Worm (Caenorhabditis elegans) whole organism, L4/young adult: ENCODE measurements around the gene clec-185.

Experiments
- W03F9.2 ChIP-seq: fragments of 150-350 bp; optimal IDR thresholded peaks from 2 replicates; lab custom pipeline; 2014; ENCODE audit warnings: missing biosample characterization, missing genetic modification characterization
- dao-5 ChIP-seq: sonication (generic microtip); optimal IDR thresholded peaks from 2 replicates; lab custom pipeline; 2016; ENCODE audit warnings: missing genotype, missing genetic modification characterization, moderate library complexity, missing compliant biosample characterization
- him-1 ChIP-seq: sonication (generic microtip); optimal IDR thresholded peaks from 2 replicates; lab custom pipeline; 2016; ENCODE audit warnings: missing genotype, missing genetic modification reagents, missing genetic modification characterization, missing compliant biosample characterization

clec-185 gene

DNA sequence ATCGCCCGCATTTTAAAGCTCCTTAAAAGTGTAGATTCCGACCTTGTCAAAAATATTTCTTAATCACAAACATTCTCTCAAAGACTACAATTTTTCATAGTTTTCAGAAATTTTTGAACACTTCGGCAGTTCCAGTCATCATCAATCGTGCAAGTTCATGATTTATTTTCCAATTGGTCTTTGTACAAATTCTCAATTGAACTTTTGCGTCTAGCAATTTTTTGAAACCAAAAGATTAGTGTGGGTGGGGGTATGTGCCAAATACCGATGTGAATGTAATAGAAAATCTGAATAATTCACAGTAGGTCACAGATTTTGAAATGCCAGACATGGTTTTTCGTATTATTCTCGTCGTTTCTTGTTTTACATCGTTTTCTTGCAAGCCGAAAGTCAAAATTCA lies at the start of gene clec-185:
Gene clec-185 (plus strand): TSS at position 301 of the 400 bp plus-strand sequence.
- TF ChIP-seq him-1 (no peak), W03F9.2 (no peak), dao-5 (tag; lab: Kevin White, UChicago) (no peak)

ce11 chrIV:12389951-12390350 lies 48.5 kb upstream of the clec-185 start, which contains the start of gene spe-45:
spe-45 (minus strand) TSS chrIV:12390095.
- no peak for TF ChIP-seq dao-5 (tag; lab: Kevin White, UChicago)
- no peak for TF ChIP-seq W03F9.2
- TF ChIP-seq him-1 = no peak

- TF ChIP-seq dao-5 (tag; lab: Kevin White, UChicago) (no peak), W03F9.2 (peak; percentile 94), him-1 (peak; percentile 87)
These were observed 47.3 kb upstream of the clec-185 start, which contains the start of the genes rps-23 and dpm-3 for ce11 chrIV:12391003-12391637. rps-23 (minus strand) TSS chrIV:12391053. dpm-3 (plus strand) TSS chrIV:12391587.

DNA sequence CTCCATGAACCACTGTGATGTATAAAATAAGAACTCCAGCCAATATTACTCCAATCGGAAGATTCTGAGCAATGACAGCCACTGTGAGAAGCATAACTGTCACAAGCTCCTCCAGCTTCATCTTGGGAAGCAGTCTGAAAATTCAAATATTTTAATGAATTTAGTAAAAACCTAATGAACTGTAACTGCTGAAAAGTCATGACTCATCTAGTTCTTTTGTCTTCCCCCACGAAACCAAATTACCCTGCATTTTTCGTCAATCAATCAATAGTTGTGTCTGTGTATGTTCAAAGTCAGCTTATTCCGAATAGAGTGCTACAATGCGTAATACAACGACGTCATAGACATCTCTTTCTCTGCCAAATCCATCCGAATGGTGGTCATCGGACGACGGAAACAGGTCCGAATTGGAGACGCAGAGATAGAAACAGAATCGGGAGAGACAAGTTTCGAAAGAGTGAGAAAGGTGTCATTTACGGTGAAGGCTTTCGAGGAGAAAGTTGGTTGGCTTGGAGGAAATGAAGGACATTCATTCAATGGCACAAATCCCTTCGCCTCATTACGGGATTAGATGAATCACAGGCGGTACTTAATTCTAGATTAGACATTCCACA lies 41.7 kb upstream of the clec-185 start:
- no peak for TF ChIP-seq dao-5 (tag; lab: Kevin White, UChicago)

- TF ChIP-seq W03F9.2 = no peak
- TF ChIP-seq dao-5 (tag; lab: Kevin White, UChicago) = no peak
- TF ChIP-seq him-1 = no peak
These were observed 40.0 kb upstream of the clec-185 start, which contains the start of gene acs-20 for ce11 chrIV:12398437-12398836. acs-20 (minus strand) TSS chrIV:12398706.

DNA sequence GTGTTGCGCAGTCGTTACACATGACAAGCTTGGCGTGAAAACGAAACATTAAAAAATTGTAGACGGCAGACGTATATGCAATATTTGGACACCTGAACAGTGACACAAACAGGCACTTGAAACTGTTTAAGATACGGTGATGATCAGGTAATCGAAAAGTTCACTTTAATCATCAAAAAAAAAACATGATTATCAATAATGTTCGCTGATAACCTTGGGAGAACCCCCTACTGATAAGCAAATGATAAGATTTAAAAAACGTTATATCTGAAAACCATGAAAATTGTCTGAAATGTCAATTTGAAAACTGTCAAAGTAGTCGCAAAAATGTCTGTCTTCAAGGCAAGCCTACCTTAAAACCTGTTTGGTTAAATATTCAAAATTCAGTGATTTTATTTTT lies 38.5 kb upstream of the clec-185 start:
- TF ChIP-seq him-1 = no peak
- TF ChIP-seq dao-5 (tag; lab: Kevin White, UChicago) = no peak
- TF ChIP-seq W03F9.2 = no peak

DNA sequence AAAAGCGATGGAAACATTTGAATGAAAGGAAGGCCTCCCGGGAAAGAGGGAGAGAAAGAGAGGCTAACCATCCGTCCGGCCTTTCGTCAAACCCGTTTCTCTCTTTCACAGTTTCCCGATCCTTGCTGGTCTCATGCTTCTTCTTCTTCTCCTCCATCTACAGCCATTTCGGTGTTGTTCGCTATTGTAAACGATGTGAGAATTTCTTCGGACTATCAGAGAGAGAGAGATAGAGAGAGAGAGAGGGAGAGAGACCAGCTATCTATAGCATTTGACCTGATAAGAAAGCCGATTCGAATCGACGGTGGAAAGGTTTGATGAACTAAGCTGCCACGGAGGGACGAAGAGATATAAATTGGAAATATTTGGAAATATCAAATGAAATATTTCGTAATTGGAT lies 35.0 kb upstream of the clec-185 start:
- TF ChIP-seq W03F9.2 (no peak), him-1 (no peak), dao-5 (tag; lab: Kevin White, UChicago) (no peak)

- TF ChIP-seq W03F9.2 (peak; percentile 94), him-1 (no peak)
These were observed 34.3 kb upstream of the clec-185 start, which contains the start of gene gex-3 for ce11 chrIV:12404137-12404536. gex-3 (plus strand) TSS chrIV:12404431.

DNA sequence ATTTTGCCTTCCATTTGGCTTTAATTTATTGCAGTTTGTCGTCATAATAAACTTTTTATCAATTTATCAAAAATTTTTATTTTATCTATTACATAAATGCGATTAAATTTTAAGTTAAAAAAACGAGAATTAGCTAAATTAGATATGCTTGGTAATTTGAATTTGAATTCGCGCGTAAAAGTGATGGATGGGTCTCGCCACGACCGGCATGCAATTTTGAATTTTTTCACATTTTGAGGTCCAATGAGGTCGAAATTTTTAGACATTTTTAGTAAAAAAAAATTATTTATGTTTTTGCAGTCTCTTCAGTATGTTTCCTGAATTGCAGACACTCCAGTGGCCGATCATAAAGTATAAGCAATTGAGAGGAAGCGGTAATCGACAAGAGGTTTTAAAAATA lies 29.8 kb upstream of the clec-185 start, which contains the start of gene dsb-1:
Gene dsb-1 (plus strand): TSS at position 301 of the 400 bp plus-strand sequence.
- TF ChIP-seq him-1 (no peak), dao-5 (tag; lab: Kevin White, UChicago) (no peak), W03F9.2 (no peak)

DNA sequence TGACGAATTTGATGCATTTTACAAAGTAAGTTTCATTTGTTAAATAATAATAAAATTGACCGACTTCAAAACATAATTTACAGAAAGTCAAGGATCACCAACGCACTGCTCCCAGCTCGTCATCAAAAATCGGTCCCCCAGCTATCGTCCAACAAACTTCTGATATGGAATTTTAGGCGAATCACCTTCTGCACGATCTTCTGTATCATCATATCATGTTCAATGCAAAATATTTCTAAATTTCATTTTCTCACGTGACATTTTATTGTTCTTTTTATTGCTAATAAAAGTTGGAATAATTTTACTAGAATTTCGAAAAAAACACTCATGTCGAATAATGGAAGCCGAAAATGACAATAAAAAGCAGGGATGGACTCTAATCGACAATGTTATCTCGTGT lies 28.3 kb upstream of the clec-185 start, which contains the start of gene acl-13:
Gene acl-13 (plus strand): TSS at position 301 of the 400 bp plus-strand sequence.
- TF ChIP-seq him-1 (no peak), dao-5 (tag; lab: Kevin White, UChicago) (no peak), W03F9.2 (no peak)

DNA sequence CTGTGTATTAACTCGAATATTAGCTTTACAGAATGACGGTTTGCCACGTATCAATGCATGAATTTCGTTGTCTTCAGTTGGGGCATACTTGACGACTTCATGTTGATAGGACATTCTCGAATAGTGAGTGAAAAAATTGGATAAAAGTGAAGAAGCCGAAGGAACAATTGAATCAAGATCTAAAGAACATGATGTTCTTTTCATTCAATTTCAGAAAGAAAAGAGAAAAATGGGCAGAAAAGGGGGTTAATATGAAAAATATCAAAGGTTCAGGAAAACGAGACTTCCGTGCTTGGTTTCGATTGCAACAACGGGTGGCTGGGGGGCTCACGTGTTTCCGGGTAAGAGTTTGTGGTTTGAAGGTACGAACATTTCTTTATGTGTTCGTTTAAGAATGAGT lies 23.9 kb upstream of the clec-185 start:
- TF ChIP-seq dao-5 (tag; lab: Kevin White, UChicago) = no peak
- TF ChIP-seq him-1 = no peak
- TF ChIP-seq W03F9.2 = no peak

DNA sequence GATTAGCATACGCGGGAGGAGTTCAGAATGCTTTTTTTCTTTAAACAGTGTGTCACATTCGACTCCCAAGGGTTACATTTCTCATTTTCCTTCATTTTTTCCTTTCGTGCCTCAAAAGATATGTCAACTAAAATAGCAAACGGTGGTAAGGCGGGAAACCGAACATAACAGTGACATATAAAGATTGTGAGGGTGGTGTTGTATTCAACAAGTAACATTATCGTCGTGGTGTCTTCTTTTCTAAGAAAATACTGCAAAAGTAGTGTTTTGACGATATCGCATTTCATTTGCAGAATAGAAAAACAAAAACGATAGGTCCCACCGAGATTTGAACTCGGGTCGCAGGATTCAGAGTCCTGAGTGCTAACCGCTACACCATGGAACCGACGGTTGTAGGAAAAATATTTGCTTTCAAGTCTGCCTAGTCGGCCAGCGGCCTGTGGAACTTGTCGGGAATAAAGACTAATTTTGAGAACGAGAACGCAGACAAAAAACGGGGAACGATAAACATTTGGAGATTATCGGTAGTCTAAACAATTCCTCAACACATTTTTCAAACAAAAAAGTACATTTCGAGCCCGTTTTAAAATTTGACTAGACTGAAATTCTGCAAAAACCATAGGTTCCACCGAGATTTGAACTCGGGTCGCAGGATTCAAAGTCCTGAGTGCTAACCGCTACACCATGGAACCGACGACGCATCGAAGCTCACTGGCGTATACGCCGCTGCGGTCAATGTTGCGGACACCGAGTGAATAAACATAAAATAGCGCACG lies 21.6 kb upstream of the clec-185 start:
- TF ChIP-seq W03F9.2 = no peak
- TF ChIP-seq him-1 = no peak
- no peak for TF ChIP-seq dao-5 (tag; lab: Kevin White, UChicago)

DNA sequence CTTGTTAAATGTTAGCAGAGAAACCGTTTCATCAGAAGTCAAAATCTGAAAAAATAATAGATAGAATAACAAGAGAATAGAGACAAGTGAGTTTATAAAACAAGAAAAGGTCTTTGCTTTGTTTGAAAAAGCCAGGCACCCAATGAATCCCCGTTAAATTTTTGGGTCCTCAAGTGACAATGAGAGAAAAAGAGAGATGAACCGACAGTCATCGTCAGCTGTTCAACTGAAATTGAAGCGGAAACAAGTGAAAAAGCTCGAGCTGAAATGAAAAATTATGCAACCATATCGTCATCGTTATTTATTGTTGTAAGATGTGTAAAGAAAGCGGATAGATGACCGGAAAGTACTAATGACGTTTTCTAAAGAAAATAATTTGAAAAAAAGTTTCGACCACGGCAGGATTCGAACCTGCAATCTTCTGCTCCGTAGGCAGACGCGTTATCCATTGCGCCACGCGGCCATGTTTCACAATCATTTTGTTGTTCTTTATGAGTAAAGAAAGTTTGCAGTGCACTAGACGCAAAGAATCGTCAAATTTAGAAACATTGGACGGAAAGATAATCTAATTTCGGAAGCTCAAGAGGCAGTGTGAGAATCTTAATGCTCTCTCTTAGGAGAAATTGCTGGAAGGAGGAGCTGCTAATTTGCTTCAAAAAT lies 20.8 kb upstream of the clec-185 start, which contains the start of gene F08G5.3:
Gene F08G5.3 (minus strand): TSS at position 51 of the 660 bp plus-strand sequence.
- TF ChIP-seq W03F9.2 (no peak), dao-5 (tag; lab: Kevin White, UChicago) (peak; percentile 36), him-1 (peak; percentile 52)

DNA sequence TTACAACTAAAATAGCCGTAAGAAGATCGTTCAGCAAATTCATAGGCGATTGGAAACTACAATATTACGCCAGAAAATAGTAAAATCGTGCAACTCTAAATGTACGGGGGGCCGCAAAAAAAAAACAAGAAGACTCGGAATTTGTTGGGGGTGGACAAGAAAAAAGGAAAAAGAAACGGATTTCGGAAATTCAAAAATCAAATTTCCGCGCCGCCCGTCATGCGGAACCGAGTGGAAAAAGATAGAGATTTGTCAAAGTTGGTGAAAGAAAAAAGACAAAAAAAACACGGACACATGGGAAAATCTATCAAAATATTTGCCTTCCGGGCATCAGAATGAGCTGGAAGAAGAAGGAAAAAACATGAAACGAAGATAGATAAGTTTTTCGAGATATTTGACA lies 19.2 kb upstream of the clec-185 start:
- TF ChIP-seq him-1 (no peak), W03F9.2 (no peak), dao-5 (tag; lab: Kevin White, UChicago) (no peak)
